Fruit fly (Drosophila melanogaster): ENCODE data around the gene CG32532.

The CG32532 gene

DNA sequence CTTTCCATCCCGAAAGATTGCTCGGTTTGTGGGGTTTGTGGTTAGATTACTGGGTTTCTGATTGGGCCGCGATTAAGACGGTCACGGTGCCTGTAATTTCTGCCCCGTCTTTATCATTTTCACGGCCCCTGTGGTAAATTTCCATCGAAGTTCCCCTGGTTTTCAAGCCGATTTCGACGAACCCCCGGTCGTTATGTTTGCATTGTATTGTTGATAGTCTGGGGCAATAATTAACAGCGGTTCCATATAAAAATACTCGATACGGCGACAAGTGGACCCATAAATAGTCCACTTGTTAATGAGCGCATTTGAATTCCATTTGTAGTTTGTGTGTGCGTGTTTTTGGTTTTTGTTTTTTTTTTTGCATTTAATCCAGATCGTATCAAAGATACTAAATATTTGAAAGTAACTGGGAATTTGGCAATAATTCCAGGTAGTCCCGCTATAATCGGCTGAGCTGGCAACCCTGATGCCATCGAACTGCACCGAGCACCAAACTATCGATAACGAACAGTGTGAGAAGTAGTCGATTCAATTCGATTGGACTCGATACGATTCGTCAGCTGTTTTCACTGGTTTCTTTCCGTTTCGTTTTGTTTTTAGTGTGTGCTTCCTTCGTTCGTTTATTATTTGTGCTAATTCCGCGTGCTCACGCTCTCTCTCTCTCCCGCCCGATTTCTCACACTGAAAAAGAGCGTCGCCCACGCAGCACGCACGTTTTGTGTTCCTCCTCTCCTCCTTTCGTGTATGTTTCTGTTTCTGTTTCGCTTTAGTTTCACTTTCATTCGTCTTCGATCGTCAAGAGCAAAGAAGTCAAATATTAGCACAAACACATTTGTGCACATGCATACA is 41.7 kb downstream of the CG32532 start (continued):
- TF ChIP-seq CG6272 (GFP tag; IDR thresholded peaks at IDR 0.05) (no peak), tx (GFP tag; optimal IDR thresholded peaks at IDR 0.05) (peak; percentile 8), Hr39 (optimal IDR thresholded peaks at IDR 0.05) (no peak), CG11398 (GFP tag; optimal IDR thresholded peaks at IDR 0.05) (peak; percentile 36), CG16779 (GFP tag; IDR thresholded peaks at IDR 0.05) (0 out of 2 replicates have a peak, but pooled peaks have one; percentile 16), CG10366 (GFP tag; IDR thresholded peaks at IDR 0.05) (no peak), CkIIα-i1 (GFP tag; IDR thresholded peaks at IDR 0.05) (no peak), CG15011 (GFP tag; optimal IDR thresholded peaks at IDR 0.05) (no peak), CG13775 (GFP tag; optimal IDR thresholded peaks at IDR 0.05) (peak; percentile 2), D19A (tag; optimal IDR thresholded peaks at IDR 0.05) (no peak), CG17359 (tag; optimal IDR thresholded peaks at IDR 0.05) (peak; percentile 11), fu2 (GFP tag; optimal IDR thresholded peaks at IDR 0.05) (peak; percentile 11), CG12104 (GFP tag; optimal IDR thresholded peaks at IDR 0.05) (no peak), CG8765 (GFP tag; IDR thresholded peaks at IDR 0.05) (no peak), CG11723 (GFP tag; optimal IDR thresholded peaks at IDR 0.05) (no peak), z (GFP tag; IDR thresholded peaks at IDR 0.05) (no peak), CG30020 (tag; optimal IDR thresholded peaks at IDR 0.05) (no peak), kah (GFP tag; optimal IDR thresholded peaks at IDR 0.05) (peak; percentile 7), CG12942 (GFP tag; optimal IDR thresholded peaks at IDR 0.05) (no peak), hkb (optimal IDR thresholded peaks at IDR 0.05) (no peak), hkb (GFP tag; IDR thresholded peaks at IDR 0.05) (0 out of 2 replicates have a peak, but pooled peaks have one; percentile 14), zf30C (GFP tag; optimal IDR thresholded peaks at IDR 0.05) (peak; percentile 20), p53 (GFP tag; optimal IDR thresholded peaks at IDR 0.05) (peak; percentile 32), CG4707 (GFP tag; optimal IDR thresholded peaks at IDR 0.05) (no peak), tll (GFP tag; optimal IDR thresholded peaks at IDR 0.05) (peak in 1 of 2 experiments; percentile 66), btn (GFP tag; optimal IDR thresholded peaks at IDR 0.05) (no peak), fru (optimal IDR thresholded peaks at IDR 0.05) (no peak), CG18764 (GFP tag; optimal IDR thresholded peaks at IDR 0.05) (no peak), NFAT (GFP tag; IDR thresholded peaks at IDR 0.05) (peak; percentile 60; the same call in 1 of the 2 replicates), C15 (GFP tag; IDR thresholded peaks at IDR 0.05) (no peak), CG6689 (GFP tag; IDR thresholded peaks at IDR 0.05) (no peak), NK7.1 (GFP tag; optimal IDR thresholded peaks at IDR 0.05) (no peak), inv (GFP tag; IDR thresholded peaks at IDR 0.05; ENCODE audit: partially characterized antibody) (peak; percentile 64), CG2875 (GFP tag; optimal IDR thresholded peaks at IDR 0.05) (no peak), slp2 (GFP tag; optimal IDR thresholded peaks at IDR 0.05) (peak; percentile 9), tin (GFP tag; optimal IDR thresholded peaks at IDR 0.05) (peak; percentile 33), CG10321 (GFP tag; IDR thresholded peaks at IDR 0.05) (no peak), Hmx (GFP tag; optimal IDR thresholded peaks at IDR 0.05) (no peak), amos (GFP tag; IDR thresholded peaks at IDR 0.05; ENCODE audit: partially characterized antibody) (peak; percentile 87), ase (GFP tag; IDR thresholded peaks at IDR 0.05) (no peak), B-H1 (GFP tag; IDR thresholded peaks at IDR 0.05) (no peak), dmrt99B (tag; optimal IDR thresholded peaks at IDR 0.05) (no peak), mam (GFP tag; optimal IDR thresholded peaks at IDR 0.05) (peak; percentile 49), chinmo (GFP tag; IDR thresholded peaks at IDR 0.05; ENCODE audit: partially characterized antibody) (peak; percentile 90), CG11504 (tag; optimal IDR thresholded peaks at IDR 0.05) (no peak), chm (GFP tag; IDR thresholded peaks at IDR 0.05) (0 out of 2 replicates have a peak, but pooled peaks have one; percentile 6), chif (GFP tag; optimal IDR thresholded peaks at IDR 0.05) (no peak), so (GFP tag; IDR thresholded peaks at IDR 0.05) (no peak), ham (GFP tag; IDR thresholded peaks at IDR 0.05) (no peak), CG9876 (GFP tag; optimal IDR thresholded peaks at IDR 0.05) (no peak), vfl (GFP tag; optimal IDR thresholded peaks at IDR 0.05) (peak; percentile 2)

All from whole organism, embryonic.